Worm (Caenorhabditis elegans): ENCODE measurements around the gene duo-1.

ce11 chrV:11531831-11532534, 22.4 kb upstream of the duo-1 start:
- TF ChIP-seq pha-4 (tag; optimal IDR thresholded peaks at IDR 0.05) (no peak), lin-13 (tag; optimal IDR thresholded peaks at IDR 0.05) (no peak), unc-39 (tag; optimal IDR thresholded peaks at IDR 0.05) (no peak), unc-120 (tag; optimal IDR thresholded peaks at IDR 0.05; ENCODE audit: poor library complexity, severe bottlenecking) (peak; percentile 79), nhr-12 (tag; optimal IDR thresholded peaks at IDR 0.05) (no peak), elt-1 (tag; optimal IDR thresholded peaks at IDR 0.05; ENCODE audit: borderline replicate concordance, insufficient read depth) (no peak), blmp-1 (tag; optimal IDR thresholded peaks at IDR 0.05) (no peak), nhr-237 (tag; optimal IDR thresholded peaks at IDR 0.05) (peak; percentile 16), ham-2 (GFP tag; optimal IDR thresholded peaks at IDR 0.05) (no peak), unc-62 (GFP tag; optimal IDR thresholded peaks at IDR 0.05) (peak; percentile 58), mls-2 (tag; optimal IDR thresholded peaks at IDR 0.05) (no peak)
